Worm (Caenorhabditis elegans): ENCODE data around the gene C25H3.7.

C25H3.7 gene

ce11 chrII:5667540-5667939, 1.2 kb downstream of the C25H3.7 start:
- TF ChIP-seq ceh-22 (tag; optimal IDR thresholded peaks at IDR 0.05) = no peak
- TF ChIP-seq eyg-1 (tag; optimal IDR thresholded peaks at IDR 0.05) = no peak
- TF ChIP-seq lim-6 (tag; optimal IDR thresholded peaks at IDR 0.05) = no peak
- no peak for TF ChIP-seq zip-5 (tag; optimal IDR thresholded peaks at IDR 0.05)
- TF ChIP-seq ama-1 (optimal IDR thresholded peaks at IDR 0.05) = no peak
- TF ChIP-seq nhr-232 (tag; optimal IDR thresholded peaks at IDR 0.05) = no peak
- TF ChIP-seq ceh-19 (GFP tag; optimal IDR thresholded peaks at IDR 0.05) = no peak
- TF ChIP-seq mec-3 (tag; optimal IDR thresholded peaks at IDR 0.05; ENCODE audit: borderline replicate concordance) = no peak
- no peak for TF ChIP-seq sox-2 (GFP tag; IDR thresholded peaks at IDR 0.05)
- TF ChIP-seq ceh-9 (tag; optimal IDR thresholded peaks at IDR 0.05) = no peak

ce11 chrII:5665991-5666390, 2.7 kb downstream of the C25H3.7 start, which contains the start of gene C25H3.16:
Gene C25H3.16 (plus strand): TSS chrII:5666291.
- TF ChIP-seq eyg-1 (tag; optimal IDR thresholded peaks at IDR 0.05) = no peak
- no peak for TF ChIP-seq ama-1 (optimal IDR thresholded peaks at IDR 0.05)
- TF ChIP-seq unc-42 (tag; optimal IDR thresholded peaks at IDR 0.05) = no peak
- TF ChIP-seq K02D7.2 (tag; optimal IDR thresholded peaks at IDR 0.05) = no peak
- no peak for TF ChIP-seq ceh-22 (tag; optimal IDR thresholded peaks at IDR 0.05)
- TF ChIP-seq che-1 (tag; optimal IDR thresholded peaks at IDR 0.05) = no peak
- no peak for TF ChIP-seq sdc-2 (tag; optimal IDR thresholded peaks at IDR 0.05)

- no peak for TF ChIP-seq pax-1 (tag; optimal IDR thresholded peaks at IDR 0.05)
- TF ChIP-seq hlh-30 (tag; optimal IDR thresholded peaks at IDR 0.05; ENCODE audit: insufficient read depth) = no peak
- no peak for TF ChIP-seq tbx-2 (tag; optimal IDR thresholded peaks at IDR 0.05)
- no peak for TF ChIP-seq mec-3 (tag; optimal IDR thresholded peaks at IDR 0.05; ENCODE audit: borderline replicate concordance)
- TF ChIP-seq madf-2 (tag; optimal IDR thresholded peaks at IDR 0.05) = no peak
- TF ChIP-seq ref-2 (tag; optimal IDR thresholded peaks at IDR 0.05) = no peak
- no peak for TF ChIP-seq ztf-16 (tag; optimal IDR thresholded peaks at IDR 0.05)
- TF ChIP-seq nhr-11 (tag; optimal IDR thresholded peaks at IDR 0.05) = no peak
- TF ChIP-seq ceh-34 (tag; optimal IDR thresholded peaks at IDR 0.05) = no peak
- no peak for TF ChIP-seq hlh-15 (tag; optimal IDR thresholded peaks at IDR 0.05)
- no peak for TF ChIP-seq ceh-2 (tag; optimal IDR thresholded peaks at IDR 0.05)
- TF ChIP-seq pat-9 (tag; optimal IDR thresholded peaks at IDR 0.05) = no peak
- no peak for TF ChIP-seq unc-86 (tag; optimal IDR thresholded peaks at IDR 0.05)
- no peak for TF ChIP-seq gmeb-2 (tag; optimal IDR thresholded peaks at IDR 0.05)
- no peak for TF ChIP-seq nfya-1 (tag; optimal IDR thresholded peaks at IDR 0.05)
Measured at ce11 chrII:5665029-5665428, 3.7 kb downstream of the C25H3.7 start, which contains the start of gene C25H3.15. Gene C25H3.15 (plus strand): TSS chrII:5665329.

- TF ChIP-seq eyg-1 (tag; optimal IDR thresholded peaks at IDR 0.05) = no peak
- no peak for TF ChIP-seq K09A11.1 (tag; optimal IDR thresholded peaks at IDR 0.05; ENCODE audit: insufficient read depth)
- peak; percentile 12 for TF ChIP-seq unc-42 (tag; optimal IDR thresholded peaks at IDR 0.05)
- no peak for TF ChIP-seq tbx-7 (tag; optimal IDR thresholded peaks at IDR 0.05)
- no peak for TF ChIP-seq ref-2 (tag; optimal IDR thresholded peaks at IDR 0.05)
- no peak for TF ChIP-seq ahr-1 (tag; optimal IDR thresholded peaks at IDR 0.05)
- TF ChIP-seq ceh-6 (GFP tag; optimal IDR thresholded peaks at IDR 0.05) = no peak
- no peak for TF ChIP-seq hlh-8 (tag; optimal IDR thresholded peaks at IDR 0.05)
- TF ChIP-seq pag-3 (tag; optimal IDR thresholded peaks at IDR 0.05; ENCODE audit: borderline replicate concordance) = no peak
- TF ChIP-seq ceh-24 (tag; optimal IDR thresholded peaks at IDR 0.05) = no peak
- no peak for TF ChIP-seq sox-4 (tag; optimal IDR thresholded peaks at IDR 0.05)
- TF ChIP-seq nhr-11 (tag; optimal IDR thresholded peaks at IDR 0.05) = no peak
- TF ChIP-seq ceh-14 (tag; optimal IDR thresholded peaks at IDR 0.05) = peak; percentile 10
- TF ChIP-seq T23F11.4 (GFP tag; optimal IDR thresholded peaks at IDR 0.05) = no peak
- TF ChIP-seq hlh-13 (GFP tag; optimal IDR thresholded peaks at IDR 0.05) = no peak
Measured at ce11 chrII:5663180-5663791, 5.4 kb downstream of the C25H3.7 start.
